In the genomic region with DNA sequence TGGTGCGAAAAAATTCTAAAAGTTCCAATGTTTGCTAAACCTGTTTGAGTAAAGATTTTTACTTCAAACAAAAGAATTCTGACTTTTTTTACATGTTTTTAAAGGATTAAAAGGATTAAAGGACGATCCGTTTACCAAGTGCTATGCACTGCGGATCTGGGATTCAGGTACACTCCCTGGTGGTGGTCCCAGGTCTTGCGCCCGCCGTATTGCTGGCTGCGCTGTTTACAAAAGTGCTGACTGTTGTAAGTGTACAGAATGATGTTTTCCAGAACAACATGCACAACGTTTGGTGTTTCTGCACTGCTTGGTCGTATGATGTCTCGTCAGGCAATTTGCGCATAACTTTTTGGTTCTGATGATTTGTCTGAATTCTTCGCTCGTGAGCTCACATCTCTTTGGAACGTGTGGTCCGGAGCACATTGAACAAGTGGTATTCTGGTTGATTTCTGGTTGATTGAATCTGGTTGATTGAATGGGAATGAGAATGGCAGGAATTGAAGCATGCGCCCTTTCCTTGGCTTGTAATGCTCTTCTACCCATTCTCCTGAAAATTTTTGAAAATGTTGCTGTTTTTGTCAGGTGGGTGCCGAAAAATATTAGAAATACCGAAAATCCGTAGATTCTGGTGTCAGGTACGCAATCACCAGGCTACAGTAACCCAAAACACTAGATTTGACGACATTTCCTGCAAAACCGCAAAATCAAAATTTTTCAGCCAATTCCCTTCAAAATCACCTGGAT, we compare ENCODE assay signal across 1 worm cellular context.
TF ChIP-seq lines count a peak whose summit lies in the region.

No protein-coding gene starts in this region.

TF ChIP-seq in whole organism, L4 larva, 104 proteins besides CTCF, POLR2A, EP300 and RAD21 (continued from another document):
- TF ChIP-seq spr-1 (tag; optimal IDR thresholded peaks at IDR 0.05; lab: Kevin White, UChicago) (no peak), skn-1 (tag; optimal IDR thresholded peaks at IDR 0.05; lab: Kevin White, UChicago) (no peak), unc-62 (GFP tag; optimal IDR thresholded peaks at IDR 0.05 in 1 of 2; lab: Kevin White, UChicago) (peak in 1 of 2 experiments; percentile 83), unc-62 (tag; optimal IDR thresholded peaks at IDR 0.05; lab: Kevin White, UChicago) (no peak), daf-12 (tag; optimal IDR thresholded peaks at IDR 0.05; lab: Kevin White, UChicago) (no peak), ceh-32 (tag; optimal IDR thresholded peaks at IDR 0.05; lab: Kevin White, UChicago; ENCODE audit: poor library complexity) (no peak), dmd-6 (GFP tag; IDR thresholded peaks at IDR 0.05; lab: Robert Waterston, UW) (no peak), Y5F2A.4 (GFP tag; optimal IDR thresholded peaks at IDR 0.05; lab: Kevin White, UChicago) (no peak), ztf-7 (tag; optimal IDR thresholded peaks at IDR 0.05; lab: Kevin White, UChicago) (no peak), tra-1 (GFP tag; IDR thresholded peaks at IDR 0.05; lab: Robert Waterston, UW) (0 out of 2 replicates have a peak, but pooled peaks have one; percentile 51), saeg-2 (GFP tag; IDR thresholded peaks at IDR 0.05; lab: Robert Waterston, UW) (no peak), D1046.2 (GFP tag; IDR thresholded peaks at IDR 0.05; lab: Robert Waterston, UW) (0 out of 2 replicates have a peak, but pooled peaks have one; percentile 24), zip-11 (GFP tag; IDR thresholded peaks at IDR 0.05; lab: Robert Waterston, UW) (no peak), rbr-2 (tag; optimal IDR thresholded peaks at IDR 0.05; lab: Kevin White, UChicago) (no peak), F26F4.8 (GFP tag; conservative IDR thresholded peaks at IDR 0.05; lab: Robert Waterston, UW) (0 out of 2 replicates have a peak, but pooled peaks have one; percentile 46), aly-2 (tag; optimal IDR thresholded peaks at IDR 0.05; lab: Kevin White, UChicago) (no peak), egl-43 (GFP tag; IDR thresholded peaks at IDR 0.05; lab: Robert Waterston, UW) (no peak), cey-2 (tag; optimal IDR thresholded peaks at IDR 0.05; lab: Kevin White, UChicago; ENCODE audit: borderline replicate concordance, insufficient read depth) (no peak), dmd-8 (GFP tag; IDR thresholded peaks at IDR 0.05; lab: Robert Waterston, UW) (peak; percentile 69), nhr-10 (tag; optimal IDR thresholded peaks at IDR 0.05; lab: Kevin White, UChicago) (no peak), gei-8 (GFP tag; optimal IDR thresholded peaks at IDR 0.05; lab: Kevin White, UChicago) (no peak), F37D6.2 (tag; optimal IDR thresholded peaks at IDR 0.05; lab: Kevin White, UChicago) (no peak), dmd-9 (GFP tag; IDR thresholded peaks at IDR 0.05; lab: Robert Waterston, UW) (peak; percentile 63; the same call in 1 of the 2 replicates), ctbp-1 (GFP tag; IDR thresholded peaks at IDR 0.05; lab: Robert Waterston, UW) (0 out of 2 replicates have a peak, but pooled peaks have one; percentile 27), lin-39 (tag; optimal IDR thresholded peaks at IDR 0.05; lab: Kevin White, UChicago) (no peak), nhr-41 (GFP tag; IDR thresholded peaks at IDR 0.05; lab: Robert Waterston, UW) (no peak), zfp-2 (tag; optimal IDR thresholded peaks at IDR 0.05; lab: Kevin White, UChicago) (no peak), lsy-2 (tag; optimal IDR thresholded peaks at IDR 0.05; lab: Kevin White, UChicago) (no peak)
TF ChIP-seq in whole organism, L4 larva: peak in this region for 9.
